Fruit fly (Drosophila melanogaster) whole organism, embryonic: ENCODE data around the gene smid.

Experiments
- CG4707 ChIP-seq: fragments of 200-800 bp; sonication (Bioruptor generic); optimal IDR thresholded peaks from 2 replicates; lab custom pipeline; 2018; ENCODE audit warnings: missing biosample characterization, mild to moderate bottlenecking, missing genetic modification characterization, moderate library complexity
- CG9727 ChIP-seq: fragments of 200-800 bp; sonication (Bioruptor generic); optimal IDR thresholded peaks from 3 replicates; lab custom pipeline; 2017; ENCODE audit warnings: missing biosample characterization, mild to moderate bottlenecking, missing genetic modification characterization
- hth ChIP-seq: fragments of >200 bp; optimal IDR thresholded peaks from 2 replicates; lab custom pipeline; 2017; ENCODE audit warnings: inconsistent platforms

- TF ChIP-seq hth (lab: Kevin White, UChicago) (no peak), CG9727 (GFP tag; lab: Kevin White, UChicago) (no peak), CG4707 (GFP tag; lab: Kevin White, UChicago) (no peak)
These were observed 12.5 kb upstream of the smid start, which contains the start of gene Sh3beta for dm6 chr3L:7368934-7369333.
